Worm (Caenorhabditis elegans) whole organism, young adult: Measurements from ENCODE around the gene C04E6.5.

Experiments
- C06A6.2 ChIP-seq: fragments of 200-800 bp; sonication (Bioruptor generic); conservative IDR thresholded peaks from 2 replicates; pipeline ENCODE4 v1.3.6; 2022; ENCODE audit warnings: missing genetic modification characterization, missing compliant biosample characterization
- F39B2.1 ChIP-seq: fragments of 200-800 bp; sonication (Bioruptor generic); IDR thresholded peaks from 2 replicates; pipeline ENCODE4 v1.3.6; 2022; ENCODE audit warnings: missing genetic modification reagents, missing genetic modification characterization, missing compliant biosample characterization
- F57A8.1 ChIP-seq: fragments of 200-800 bp; sonication (Bioruptor generic); optimal IDR thresholded peaks from 2 replicates; lab custom pipeline; 2018; ENCODE audit warnings: mild to moderate bottlenecking, missing genetic modification characterization, moderate library complexity, missing compliant biosample characterization
- F57C9.4 ChIP-seq: sonication (generic microtip); optimal IDR thresholded peaks from 2 replicates; lab custom pipeline; 2017; ENCODE audit warnings: mild to moderate bottlenecking, missing genetic modification characterization, missing compliant biosample characterization
- Y53G8AR.9 ChIP-seq: fragments of 200-800 bp; sonication (Bioruptor generic); conservative IDR thresholded peaks from 2 replicates; pipeline ENCODE4 v1.3.6; 2022; ENCODE audit warnings: missing genetic modification reagents, missing genetic modification characterization, missing compliant biosample characterization
- Y67H2A.10 ChIP-seq: fragments of 200-800 bp; sonication (Bioruptor generic); conservative IDR thresholded peaks from 2 replicates; pipeline ENCODE4 v1.3.6; 2022; ENCODE audit warnings: missing genetic modification reagents, missing genetic modification characterization, missing compliant biosample characterization
- Y79H2A.3 ChIP-seq: fragments of 200-800 bp; sonication (Bioruptor generic); conservative IDR thresholded peaks from 2 replicates; pipeline ENCODE4 v1.3.6; 2022; ENCODE audit warnings: missing genetic modification reagents, missing genetic modification characterization, missing compliant biosample characterization
- ZK185.1 ChIP-seq: sonication (generic microtip); optimal IDR thresholded peaks from 2 replicates; lab custom pipeline; 2016; ENCODE audit warnings: mild to moderate bottlenecking, missing genetic modification characterization, missing compliant biosample characterization; ENCODE audit not compliant: poor library complexity, severe bottlenecking
- attf-3 ChIP-seq: fragments of 200-800 bp; sonication (Bioruptor generic); conservative IDR thresholded peaks from 2 replicates; pipeline ENCODE4 v1.3.6; 2022; ENCODE audit warnings: missing genetic modification reagents, missing genetic modification characterization, missing compliant biosample characterization
- attf-5 ChIP-seq: fragments of 200-800 bp; sonication (Bioruptor generic); optimal IDR thresholded peaks from 2 replicates; lab custom pipeline; 2018; ENCODE audit warnings: mild to moderate bottlenecking, missing genetic modification characterization, missing compliant biosample characterization
- bed-1 ChIP-seq: fragments of 200-800 bp; sonication (Bioruptor generic); IDR thresholded peaks from 2 replicates; pipeline ENCODE4 v1.3.6; 2022; ENCODE audit warnings: missing genetic modification reagents, missing genetic modification characterization, missing compliant biosample characterization
- cebp-1 ChIP-seq, 2 experiments: fragments of 200-800 bp in 1 of 2; sonication (Bioruptor generic) in 1 of 2; sonication (generic microtip) in 1 of 2; IDR thresholded peaks in 1 of 2; optimal IDR thresholded peaks in 1 of 2; 2 replicates each; pipeline versions ENCODE4 v1.3.6 to Lab custom; 2017 to 2022; ENCODE audit warnings: missing compliant biosample characterization in 2 of 2, missing genetic modification characterization in 2 of 2, mild to moderate bottlenecking in 1 of 2, missing genetic modification reagents in 1 of 2, moderate library complexity in 1 of 2
- ceh-100 ChIP-seq: fragments of 200-800 bp; sonication (Bioruptor generic); IDR thresholded peaks from 2 replicates; pipeline ENCODE4 v1.3.6; 2022; ENCODE audit warnings: missing genetic modification reagents, missing genetic modification characterization, missing compliant biosample characterization
- die-1 ChIP-seq: sonication (generic microtip); optimal IDR thresholded peaks from 2 replicates; lab custom pipeline; 2016; ENCODE audit warnings: missing genotype, mild to moderate bottlenecking, missing genetic modification characterization, missing compliant biosample characterization
- dpl-1 ChIP-seq: fragments of 150-350 bp; optimal IDR thresholded peaks from 2 replicates; lab custom pipeline; 2014; ENCODE audit warnings: missing biosample characterization, missing genetic modification reagents, missing genetic modification characterization
- efl-1 ChIP-seq: fragments of 150-350 bp; optimal IDR thresholded peaks from 2 replicates; lab custom pipeline; 2014; ENCODE audit warnings: missing biosample characterization, missing genetic modification reagents, missing genetic modification characterization
- egl-18 ChIP-seq: fragments of 200-800 bp; sonication (Bioruptor generic); IDR thresholded peaks from 2 replicates; pipeline ENCODE4 v1.3.6; 2022; ENCODE audit warnings: missing genetic modification reagents, missing genetic modification characterization, missing compliant biosample characterization
- egrh-3 ChIP-seq: fragments of 200-800 bp; sonication (Bioruptor generic); IDR thresholded peaks from 2 replicates; pipeline ENCODE4 v1.3.6; 2022; ENCODE audit warnings: missing genetic modification reagents, missing genetic modification characterization, missing compliant biosample characterization
- ets-4 ChIP-seq: fragments of 200-800 bp; sonication (Bioruptor generic); optimal IDR thresholded peaks from 2 replicates; lab custom pipeline; 2018; ENCODE audit warnings: mild to moderate bottlenecking, missing genetic modification characterization, missing compliant biosample characterization
- hlh-26 ChIP-seq: fragments of 200-800 bp; sonication (Bioruptor generic); conservative IDR thresholded peaks from 2 replicates; pipeline ENCODE4 v1.3.6; 2022; ENCODE audit warnings: missing genetic modification reagents, missing genetic modification characterization, missing compliant biosample characterization
- let-607 ChIP-seq, 2 experiments: fragments of 200-800 bp in 1 of 2; sonication (Bioruptor generic) in 1 of 2; sonication (generic microtip) in 1 of 2; optimal IDR thresholded peaks; 2 replicates each; lab custom pipeline; 2016 to 2018; ENCODE audit warnings: mild to moderate bottlenecking in 2 of 2, missing compliant biosample characterization in 2 of 2, missing genetic modification characterization in 2 of 2, moderate library complexity in 2 of 2, missing genotype in 1 of 2
- lin-35 ChIP-seq, 3 experiments: fragments of 150-350 bp in 2 of 3; sonication (generic microtip) in 1 of 3; optimal IDR thresholded peaks; 2 replicates each; lab custom pipeline; 2014 to 2018; ENCODE audit warnings: missing biosample characterization in 3 of 3, missing genetic modification characterization in 3 of 3, missing genetic modification reagents in 3 of 3
- lin-54 ChIP-seq: fragments of 200-800 bp; sonication (Bioruptor generic); optimal IDR thresholded peaks from 2 replicates; lab custom pipeline; 2018; ENCODE audit warnings: mild to moderate bottlenecking, missing genetic modification characterization, missing compliant biosample characterization
- lir-1 ChIP-seq: fragments of 200-800 bp; sonication (Bioruptor generic); conservative IDR thresholded peaks from 2 replicates; pipeline ENCODE4 v1.3.6; 2022; ENCODE audit warnings: missing genetic modification reagents, missing genetic modification characterization, missing compliant biosample characterization
- madf-10 ChIP-seq: sonication (generic microtip); optimal IDR thresholded peaks from 2 replicates; lab custom pipeline; 2016; ENCODE audit warnings: mild to moderate bottlenecking, missing genetic modification characterization, missing compliant biosample characterization
- nfya-1 ChIP-seq: sonication (generic microtip); optimal IDR thresholded peaks from 2 replicates; lab custom pipeline; 2017; ENCODE audit warnings: antibody characterized with exemption, missing compliant biosample characterization, missing genetic modification characterization, borderline replicate concordance; ENCODE audit not compliant: insufficient read depth
- nfya-2 ChIP-seq: fragments of 200-800 bp; sonication (Bioruptor generic); IDR thresholded peaks from 2 replicates; pipeline ENCODE4 v1.3.6; 2022; ENCODE audit warnings: missing genetic modification reagents, missing genetic modification characterization, missing compliant biosample characterization
- nhr-90 ChIP-seq: sonication (generic microtip); optimal IDR thresholded peaks from 2 replicates; lab custom pipeline; 2016; ENCODE audit warnings: missing genotype, mild to moderate bottlenecking, missing genetic modification characterization, missing compliant biosample characterization
- rcor-1 ChIP-seq: fragments of 200-800 bp; sonication (Bioruptor generic); IDR thresholded peaks from 2 replicates; pipeline ENCODE4 v1.3.6; 2022; ENCODE audit warnings: missing genetic modification reagents, missing genetic modification characterization, missing compliant biosample characterization
- sea-2 ChIP-seq: fragments of 200-800 bp; sonication (Bioruptor generic); IDR thresholded peaks from 2 replicates; pipeline ENCODE4 v1.3.6; 2022; ENCODE audit warnings: missing genetic modification characterization, missing compliant biosample characterization
- tbp1 ChIP-seq: fragments of 200-800 bp; sonication (Bioruptor generic); optimal IDR thresholded peaks from 2 replicates; lab custom pipeline; 2018; ENCODE audit warnings: mild to moderate bottlenecking, missing genetic modification characterization, missing compliant biosample characterization
- zfh-2 ChIP-seq: fragments of 200-800 bp; sonication (Bioruptor generic); conservative IDR thresholded peaks from 2 replicates; pipeline ENCODE4 v1.3.6; 2022; ENCODE audit warnings: missing genetic modification reagents, missing genetic modification characterization, missing compliant biosample characterization

C04E6.5 gene

ce11 chrV:5939503-5940072 lies 37.7 kb downstream of the C04E6.5 start, which contains the start of gene syf-3:
Gene syf-3, plus strand, starts transcription at chrV:5940022.
- TF ChIP-seq efl-1 (peak; percentile 83), zfh-2 (GFP tag; lab: Robert Waterston, UW) (no peak), lin-54 (GFP tag; lab: Kevin White, UChicago) (peak; percentile 96), lin-35 (GFP tag; optimal IDR thresholded peaks at IDR 0.05; lab: Kevin White, UChicago) (peak; percentile 55 to 93 (median 77)), Y67H2A.10 (GFP tag; lab: Robert Waterston, UW) (no peak), dpl-1 (peak; percentile 87), attf-3 (GFP tag; lab: Robert Waterston, UW) (peak; percentile 98)

ce11 chrV:5943167-5943566 lies 41.2 kb downstream of the C04E6.5 start, which contains the start of gene pst-1:
Gene pst-1, plus strand, starts transcription at chrV:5943467.
- no peak for TF ChIP-seq tbp1 (GFP tag; lab: Kevin White, UChicago)
- no peak for TF ChIP-seq ZK185.1 (tag; lab: Kevin White, UChicago)
- TF ChIP-seq rcor-1 (GFP tag; lab: Robert Waterston, UW): no peak
- TF ChIP-seq F57C9.4 (tag; lab: Kevin White, UChicago): no peak
- TF ChIP-seq nfya-2: no peak
- TF ChIP-seq ets-4 (GFP tag; lab: Kevin White, UChicago): no peak
- no peak for TF ChIP-seq Y79H2A.3 (GFP tag; lab: Robert Waterston, UW)
- TF ChIP-seq madf-10: no peak

ce11 chrV:5949674-5950149 lies 47.8 kb downstream of the C04E6.5 start:
- TF ChIP-seq F39B2.1 (GFP tag; lab: Robert Waterston, UW): no peak
- TF ChIP-seq bed-1 (GFP tag; lab: Robert Waterston, UW): no peak
- no peak for TF ChIP-seq F57A8.1 (GFP tag; lab: Kevin White, UChicago)
- TF ChIP-seq cebp-1 (GFP tag; IDR thresholded peaks at IDR 0.05; lab: Robert Waterston, UW): no peak
- no peak for TF ChIP-seq cebp-1 (tag; optimal IDR thresholded peaks at IDR 0.05; lab: Kevin White, UChicago)
- no peak for TF ChIP-seq die-1 (tag; lab: Kevin White, UChicago)
- TF ChIP-seq sea-2 (GFP tag; lab: Robert Waterston, UW): no peak
- TF ChIP-seq egl-18 (GFP tag; lab: Robert Waterston, UW): no peak
- TF ChIP-seq ceh-100 (GFP tag; lab: Robert Waterston, UW): no peak
- TF ChIP-seq egrh-3 (GFP tag; lab: Robert Waterston, UW): no peak
- TF ChIP-seq, all 124 proteins: peak for 0

- no peak for TF ChIP-seq Y53G8AR.9 (GFP tag; lab: Robert Waterston, UW)
- no peak for TF ChIP-seq C06A6.2 (GFP tag; lab: Robert Waterston, UW)
- TF ChIP-seq ceh-100 (GFP tag; lab: Robert Waterston, UW): no peak
- no peak for TF ChIP-seq lin-35 (GFP tag; optimal IDR thresholded peaks at IDR 0.05; lab: Kevin White, UChicago)
- TF ChIP-seq tbp1 (GFP tag; lab: Kevin White, UChicago): no peak
- no peak for TF ChIP-seq nfya-1 (tag; lab: Kevin White, UChicago)
- TF ChIP-seq attf-5 (GFP tag; lab: Kevin White, UChicago): no peak
- TF ChIP-seq lir-1 (GFP tag; lab: Robert Waterston, UW): no peak
- TF ChIP-seq let-607 (tag; optimal IDR thresholded peaks at IDR 0.05; lab: Kevin White, UChicago): no peak
- no peak for TF ChIP-seq nhr-90 (tag; lab: Kevin White, UChicago)
- TF ChIP-seq cebp-1 (GFP tag; IDR thresholded peaks at IDR 0.05; lab: Robert Waterston, UW): no peak
- TF ChIP-seq cebp-1 (tag; optimal IDR thresholded peaks at IDR 0.05; lab: Kevin White, UChicago): no peak
- TF ChIP-seq hlh-26 (GFP tag; lab: Robert Waterston, UW): no peak
- TF ChIP-seq, all 124 proteins: peak for 0
These were observed 49.2 kb downstream of the C04E6.5 start, which contains the start of gene M03F8.1 for ce11 chrV:5951133-5951532. Gene M03F8.1, plus strand, starts transcription at chrV:5951433.
